Fruit fly (Drosophila melanogaster) whole organism, embryonic: Measurements from ENCODE around the gene Zpr1.

Experiments used
- CG15269 ChIP-seq: fragments of 200-800 bp; sonication (Bioruptor generic); optimal IDR thresholded peaks from 2 replicates; lab custom pipeline; 2018; ENCODE audit warnings: missing biosample characterization, mild to moderate bottlenecking, missing genetic modification characterization, moderate library complexity
- CG17361 ChIP-seq: fragments of 200-800 bp; sonication (Bioruptor generic); IDR thresholded peaks from 3 replicates; pipeline ENCODE4 v1.3.6; 2022; ENCODE audit warnings: missing biosample characterization, missing genetic modification characterization
- CG2678 ChIP-seq: fragments of 200-800 bp; sonication (Bioruptor generic); optimal IDR thresholded peaks from 3 replicates; lab custom pipeline; 2019; ENCODE audit warnings: missing biosample characterization, mild to moderate bottlenecking, missing genetic modification characterization, moderate library complexity
- CG9876 ChIP-seq: fragments of 200-800 bp; sonication (Bioruptor generic); optimal IDR thresholded peaks from 2 replicates; lab custom pipeline; 2016; ENCODE audit warnings: missing biosample characterization, missing genetic modification characterization
- Med ChIP-seq: fragments of 200-800 bp; sonication (Bioruptor generic); peaks from one replicate; lab custom pipeline; 2016; ENCODE audit warnings: missing biosample characterization, missing genetic modification characterization, mild to moderate bottlenecking, inconsistent platforms, moderate library complexity
- chinmo ChIP-seq: fragments of 200-800 bp; sonication (Bioruptor generic); IDR thresholded peaks from 4 replicates; pipeline ENCODE4 v1.3.6; 2022; ENCODE audit warnings: missing biosample characterization, missing genetic modification characterization; ENCODE audit not compliant: partially characterized antibody
- dmrt11E ChIP-seq: fragments of 200-800 bp; sonication (Bioruptor generic); optimal IDR thresholded peaks from 3 replicates; lab custom pipeline; 2018; ENCODE audit warnings: missing biosample characterization, mild to moderate bottlenecking, missing genetic modification characterization, moderate library complexity
- insv ChIP-seq, 2 experiments: fragments of 200-800 bp; sonication (Bioruptor generic); optimal IDR thresholded peaks; 3 replicates each; lab custom pipeline; 2016 to 2018; ENCODE audit warnings: missing biosample characterization in 2 of 2, missing genetic modification characterization in 2 of 2
- lola ChIP-seq, 3 experiments: fragments of >200 bp in 2 of 3; fragments of 200-800 bp in 1 of 3; sonication (Bioruptor generic) in 1 of 3; optimal IDR thresholded peaks; 2 replicates each; lab custom pipeline; 2017 to 2019; ENCODE audit warnings: missing biosample characterization in 3 of 3, missing genetic modification characterization in 3 of 3, mild to moderate bottlenecking in 1 of 3, moderate library complexity in 1 of 3
- pum ChIP-seq: fragments of 200-800 bp; sonication (Bioruptor generic); optimal IDR thresholded peaks from 2 replicates; lab custom pipeline; 2016; ENCODE audit warnings: missing biosample characterization, missing genetic modification characterization
- sens-2 ChIP-seq: fragments of 200-800 bp; sonication (Bioruptor generic); IDR thresholded peaks from 2 replicates; pipeline ENCODE4 v1.3.6; 2022; ENCODE audit warnings: missing biosample characterization, missing genetic modification characterization
- sima ChIP-seq: fragments of 200-800 bp; sonication (Bioruptor generic); optimal IDR thresholded peaks from 2 replicates; lab custom pipeline; 2016; ENCODE audit warnings: missing biosample characterization, missing genetic modification characterization

DNA sequence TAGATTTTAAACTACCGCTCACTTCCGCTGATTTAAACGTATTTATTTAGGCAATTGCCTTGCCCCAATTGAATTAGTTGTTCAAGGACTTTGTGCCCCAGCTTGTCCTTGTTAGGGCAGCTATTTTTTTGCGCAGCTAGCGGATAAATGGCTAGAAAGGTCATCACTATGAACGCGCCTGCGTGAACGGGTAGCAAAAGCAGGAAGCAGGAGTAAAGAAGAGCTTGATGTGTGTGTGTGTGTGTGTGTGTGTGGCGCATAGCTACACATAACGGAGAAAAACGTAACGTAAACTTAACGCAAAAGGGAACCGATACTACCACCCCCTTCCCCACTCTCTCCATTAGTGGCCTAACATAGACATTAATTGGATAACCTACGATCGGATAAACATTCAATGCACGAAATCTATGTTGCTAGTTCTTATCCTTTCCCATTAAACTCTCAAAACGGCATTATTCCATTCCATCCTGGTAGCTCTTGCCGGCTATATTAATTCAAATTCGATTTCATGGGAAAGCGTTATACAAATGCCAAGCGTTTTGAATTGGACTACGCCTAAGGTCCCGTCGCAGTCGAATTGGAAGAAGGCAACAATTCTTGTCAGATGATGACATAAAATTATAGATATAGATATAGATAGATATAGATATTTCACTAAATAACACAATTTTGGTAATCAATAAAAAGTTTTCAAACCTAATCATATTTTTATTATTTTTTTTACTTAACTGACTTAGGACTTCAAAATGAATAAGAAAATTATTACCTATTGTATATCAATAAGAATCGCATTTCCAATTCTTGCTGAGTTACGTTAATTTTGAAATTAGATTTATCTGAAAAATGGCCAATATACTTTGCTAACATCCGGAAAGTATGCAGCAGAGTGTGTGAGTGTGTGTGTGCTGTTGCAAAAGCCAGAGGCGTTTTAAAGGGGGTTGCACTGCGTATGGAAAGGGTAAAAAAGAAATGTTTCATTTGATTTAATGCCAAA, 2.9 kb upstream of the Zpr1 start:
- TF ChIP-seq dmrt11E = no peak
- TF ChIP-seq CG17361 (GFP tag; lab: Robert Waterston, UW) = no peak
- no peak for TF ChIP-seq lola (GFP tag; optimal IDR thresholded peaks at IDR 0.05; lab: Kevin White, UChicago)
- no peak for TF ChIP-seq chinmo (GFP tag; lab: Robert Waterston, UW)
- TF ChIP-seq sens-2 (GFP tag; lab: Robert Waterston, UW) = no peak
- TF ChIP-seq insv (GFP tag; optimal IDR thresholded peaks at IDR 0.05; lab: Kevin White, UChicago) = peak in 1 of 2 experiments; percentile 90
- TF ChIP-seq CG9876 (GFP tag; lab: Kevin White, UChicago) = no peak
- TF ChIP-seq CG15269 (tag; lab: Kevin White, UChicago) = no peak
- no peak for TF ChIP-seq pum (GFP tag; lab: Kevin White, UChicago)
- TF ChIP-seq sima (GFP tag; lab: Kevin White, UChicago) = no peak
- no peak for TF ChIP-seq CG2678 (tag; lab: Kevin White, UChicago)
- peak; percentile 28 for TF ChIP-seq Med (GFP tag; lab: Kevin White, UChicago)
